Fruit fly (Drosophila melanogaster) whole organism, prepupa: Measurements from ENCODE around the gene slow.

Source experiments
- Blimp-1 ChIP-seq: fragments of 200-800 bp; sonication (Bioruptor generic); optimal IDR thresholded peaks from 3 replicates; lab custom pipeline; 2017; ENCODE audit warnings: missing biosample characterization, missing genetic modification characterization, mild to moderate bottlenecking, moderate library complexity, missing genetic modification reagents
- CG10631 ChIP-seq: fragments of 200-800 bp; sonication (Bioruptor generic); optimal IDR thresholded peaks from 2 replicates; lab custom pipeline; 2016; ENCODE audit warnings: missing biosample characterization, missing genetic modification characterization
- CG10669 ChIP-seq: fragments of 200-800 bp; sonication (Bioruptor generic); optimal IDR thresholded peaks from 3 replicates; lab custom pipeline; 2018; ENCODE audit warnings: missing biosample characterization, mild to moderate bottlenecking, missing genetic modification characterization, moderate library complexity
- CG11294 ChIP-seq: fragments of 200-800 bp; sonication (Bioruptor generic); IDR thresholded peaks from 2 replicates; pipeline ENCODE4 v1.3.6; 2022; ENCODE audit warnings: missing biosample characterization, missing genetic modification characterization
- CG15336 ChIP-seq: fragments of 200-800 bp; sonication (Bioruptor generic); IDR thresholded peaks from 2 replicates; pipeline ENCODE4 v1.3.6; 2022; ENCODE audit warnings: missing biosample characterization, missing genetic modification characterization
- CG1621 ChIP-seq: fragments of 200-800 bp; sonication (Bioruptor generic); optimal IDR thresholded peaks from 3 replicates; lab custom pipeline; 2018; ENCODE audit warnings: missing biosample characterization, mild to moderate bottlenecking, missing genetic modification characterization
- CG16779 ChIP-seq: fragments of 200-800 bp; sonication (Bioruptor generic); optimal IDR thresholded peaks from 3 replicates; lab custom pipeline; 2017; ENCODE audit warnings: missing biosample characterization, mild to moderate bottlenecking, missing genetic modification characterization
- CG3032 ChIP-seq: fragments of 200-800 bp; optimal IDR thresholded peaks from 2 replicates; lab custom pipeline; 2019; ENCODE audit warnings: missing biosample characterization, mild to moderate bottlenecking, missing genetic modification characterization, moderate library complexity
- CG31627 ChIP-seq: fragments of 200-800 bp; sonication (Bioruptor generic); optimal IDR thresholded peaks from 3 replicates; lab custom pipeline; 2016; ENCODE audit warnings: missing biosample characterization, missing genetic modification characterization
- CG32006 ChIP-seq: fragments of 200-800 bp; sonication (Bioruptor generic); optimal IDR thresholded peaks from 3 replicates; lab custom pipeline; 2017; ENCODE audit warnings: missing biosample characterization, mild to moderate bottlenecking, missing genetic modification characterization
- CG3919 ChIP-seq: fragments of 200-800 bp; sonication (Bioruptor generic); optimal IDR thresholded peaks from 3 replicates; lab custom pipeline; 2016; ENCODE audit warnings: missing biosample characterization, missing genetic modification characterization
- CG4318 ChIP-seq: fragments of 200-800 bp; sonication (Bioruptor generic); optimal IDR thresholded peaks from 3 replicates; lab custom pipeline; 2017; ENCODE audit warnings: missing biosample characterization, mild to moderate bottlenecking, missing genetic modification characterization
- CG6163 ChIP-seq: fragments of 200-800 bp; sonication (Bioruptor generic); IDR thresholded peaks from 3 replicates; pipeline ENCODE4 v1.3.6; 2022; ENCODE audit warnings: missing biosample characterization, missing genetic modification characterization
- CG6276 ChIP-seq: fragments of 200-800 bp; sonication (Bioruptor generic); optimal IDR thresholded peaks from 2 replicates; lab custom pipeline; 2017; ENCODE audit warnings: missing biosample characterization, mild to moderate bottlenecking, missing genetic modification characterization
- CG6792 ChIP-seq: fragments of 200-800 bp; sonication (Bioruptor generic); optimal IDR thresholded peaks from 3 replicates; lab custom pipeline; 2016; ENCODE audit warnings: missing biosample characterization, missing genetic modification characterization
- CG6808 ChIP-seq: fragments of 200-800 bp; sonication (Bioruptor generic); optimal IDR thresholded peaks from 3 replicates; lab custom pipeline; 2017; ENCODE audit warnings: missing biosample characterization, missing genetic modification characterization, mild to moderate bottlenecking, moderate library complexity, missing genetic modification reagents
- CG6854 ChIP-seq: fragments of 200-800 bp; sonication (Bioruptor generic); optimal IDR thresholded peaks from 2 replicates; lab custom pipeline; 2017; ENCODE audit warnings: missing biosample characterization, mild to moderate bottlenecking, missing genetic modification characterization
- CG7368 ChIP-seq: fragments of 200-800 bp; sonication (Bioruptor generic); optimal IDR thresholded peaks from 3 replicates; lab custom pipeline; 2016; ENCODE audit warnings: missing biosample characterization, missing genetic modification characterization
- CG8119 ChIP-seq: fragments of 200-800 bp; sonication (Bioruptor generic); IDR thresholded peaks from 3 replicates; pipeline ENCODE4 v1.3.6; 2022; ENCODE audit warnings: missing biosample characterization, missing genetic modification characterization
- CG8319 ChIP-seq: fragments of 200-800 bp; sonication (Bioruptor generic); optimal IDR thresholded peaks from 3 replicates; lab custom pipeline; 2016; ENCODE audit warnings: missing biosample characterization, missing genetic modification characterization
- CG8632 ChIP-seq: fragments of 200-800 bp; sonication (Bioruptor generic); optimal IDR thresholded peaks from 3 replicates; lab custom pipeline; 2016; ENCODE audit warnings: missing biosample characterization, missing genetic modification characterization
- CG9139 ChIP-seq: fragments of 200-800 bp; sonication (Bioruptor generic); optimal IDR thresholded peaks from 3 replicates; lab custom pipeline; 2017; ENCODE audit warnings: missing biosample characterization, mild to moderate bottlenecking, missing genetic modification characterization
- Eip75B ChIP-seq: fragments of 200-800 bp; sonication (Bioruptor generic); optimal IDR thresholded peaks from 3 replicates; lab custom pipeline; 2016; ENCODE audit warnings: missing biosample characterization, missing genetic modification characterization
- Eip78C ChIP-seq: fragments of 200-800 bp; sonication (Bioruptor generic); peaks from one replicate; lab custom pipeline; 2016; ENCODE audit warnings: missing biosample characterization, missing genetic modification characterization
- Eip93F ChIP-seq: fragments of 200-800 bp; sonication (Bioruptor generic); optimal IDR thresholded peaks from 2 replicates; lab custom pipeline; 2016; ENCODE audit warnings: missing biosample characterization, mild to moderate bottlenecking, missing genetic modification characterization
- Ets21C ChIP-seq: fragments of 200-800 bp; sonication (Bioruptor generic); optimal IDR thresholded peaks from 3 replicates; lab custom pipeline; 2016; ENCODE audit warnings: missing biosample characterization, missing genetic modification characterization
- Ets96B ChIP-seq: fragments of 200-800 bp; optimal IDR thresholded peaks from 2 replicates; lab custom pipeline; 2019; ENCODE audit warnings: missing biosample characterization, mild to moderate bottlenecking, missing genetic modification characterization, moderate library complexity
- Gug ChIP-seq: fragments of 200-800 bp; sonication (Bioruptor generic); IDR thresholded peaks from 2 replicates; pipeline ENCODE4 v1.3.6; 2022; ENCODE audit warnings: missing biosample characterization, missing genetic modification characterization
- Hr38 ChIP-seq: sonication (Bioruptor generic); optimal IDR thresholded peaks from 2 replicates; lab custom pipeline; 2016; ENCODE audit warnings: missing biosample characterization, missing genetic modification characterization
- Hr4 ChIP-seq: fragments of 200-800 bp; sonication (Bioruptor generic); optimal IDR thresholded peaks from 3 replicates; lab custom pipeline; 2016; ENCODE audit warnings: missing biosample characterization, missing genetic modification characterization
- Lpt ChIP-seq: fragments of 200-800 bp; sonication (Bioruptor generic); optimal IDR thresholded peaks from 3 replicates; lab custom pipeline; 2016; ENCODE audit warnings: missing biosample characterization, missing genetic modification characterization
- OdsH ChIP-seq: fragments of 200-800 bp; sonication (Bioruptor generic); optimal IDR thresholded peaks from 3 replicates; lab custom pipeline; 2016; ENCODE audit warnings: missing biosample characterization, missing genetic modification characterization
- Smox ChIP-seq: fragments of 200-800 bp; sonication (Bioruptor generic); optimal IDR thresholded peaks from 3 replicates; lab custom pipeline; 2016; ENCODE audit warnings: missing biosample characterization, missing genetic modification characterization
- Sox102F ChIP-seq: fragments of 200-800 bp; sonication (Bioruptor generic); optimal IDR thresholded peaks from 2 replicates; lab custom pipeline; 2016; ENCODE audit warnings: missing biosample characterization, mild to moderate bottlenecking, missing genetic modification characterization
- Sox14 ChIP-seq: fragments of 200-800 bp; sonication (Bioruptor generic); optimal IDR thresholded peaks from 3 replicates; lab custom pipeline; 2016; ENCODE audit warnings: missing biosample characterization, missing genetic modification characterization
- acj6 ChIP-seq: fragments of 200-800 bp; sonication (Bioruptor generic); optimal IDR thresholded peaks from 3 replicates; lab custom pipeline; 2016; ENCODE audit warnings: missing biosample characterization, missing genetic modification characterization
- cyc ChIP-seq: fragments of 200-800 bp; sonication (Bioruptor generic); optimal IDR thresholded peaks from 3 replicates; lab custom pipeline; 2016; ENCODE audit warnings: missing biosample characterization, missing genetic modification characterization
- dac ChIP-seq: fragments of 200-800 bp; sonication (Bioruptor generic); optimal IDR thresholded peaks from 2 replicates; lab custom pipeline; 2017; ENCODE audit warnings: missing biosample characterization, mild to moderate bottlenecking, missing genetic modification characterization
- dsx ChIP-seq: fragments of 200-800 bp; optimal IDR thresholded peaks from 3 replicates; lab custom pipeline; 2019; ENCODE audit warnings: missing biosample characterization, mild to moderate bottlenecking, missing genetic modification characterization, moderate library complexity; ENCODE audit not compliant: poor library complexity, severe bottlenecking
- eg ChIP-seq: fragments of 200-800 bp; sonication (Bioruptor generic); IDR thresholded peaks from 3 replicates; pipeline ENCODE4 v1.3.6; 2022; ENCODE audit warnings: missing biosample characterization, missing genetic modification characterization
- esn ChIP-seq: fragments of 200-800 bp; sonication (Bioruptor generic); optimal IDR thresholded peaks from 2 replicates; lab custom pipeline; 2016; ENCODE audit warnings: missing biosample characterization, mild to moderate bottlenecking, missing genetic modification characterization, moderate library complexity
- fd59A ChIP-seq: fragments of 200-800 bp; sonication (Bioruptor generic); optimal IDR thresholded peaks from 2 replicates; lab custom pipeline; 2017; ENCODE audit warnings: missing biosample characterization, mild to moderate bottlenecking, missing genetic modification characterization, missing genetic modification reagents
- fd85E ChIP-seq: fragments of 200-800 bp; sonication (Bioruptor generic); optimal IDR thresholded peaks from 3 replicates; lab custom pipeline; 2016; ENCODE audit warnings: missing biosample characterization, missing genetic modification characterization
- lz ChIP-seq: fragments of 200-800 bp; sonication (Bioruptor generic); optimal IDR thresholded peaks from 3 replicates; lab custom pipeline; 2016; ENCODE audit warnings: missing biosample characterization, missing genetic modification characterization
- net ChIP-seq: fragments of 200-800 bp; sonication (Bioruptor generic); optimal IDR thresholded peaks from 3 replicates; lab custom pipeline; 2016; ENCODE audit warnings: missing biosample characterization, missing genetic modification characterization
- pdm3 ChIP-seq: fragments of 200-800 bp; sonication (Bioruptor generic); optimal IDR thresholded peaks from 3 replicates; lab custom pipeline; 2016; ENCODE audit warnings: missing biosample characterization, missing genetic modification characterization
- salr ChIP-seq, 2 experiments: fragments of 200-800 bp; sonication (Bioruptor generic); optimal IDR thresholded peaks; 3 replicates each; lab custom pipeline; 2016 to 2018; ENCODE audit warnings: missing biosample characterization in 2 of 2, missing genetic modification characterization in 2 of 2, mild to moderate bottlenecking in 1 of 2
- spab ChIP-seq: fragments of 200-800 bp; sonication (Bioruptor generic); optimal IDR thresholded peaks from 2 replicates; lab custom pipeline; 2017; ENCODE audit warnings: missing biosample characterization, mild to moderate bottlenecking, missing genetic modification characterization, missing genetic modification reagents
- ss ChIP-seq, 2 experiments: fragments of 200-800 bp; sonication (Bioruptor generic); optimal IDR thresholded peaks; 2 replicates in 1 of 2; 3 replicates in 1 of 2; lab custom pipeline; 2017 to 2018; ENCODE audit warnings: mild to moderate bottlenecking in 2 of 2, missing biosample characterization in 2 of 2, missing genetic modification characterization in 2 of 2, moderate library complexity in 1 of 2
- svp ChIP-seq: fragments of 200-800 bp; sonication (Bioruptor generic); peaks from one replicate; lab custom pipeline; 2016; ENCODE audit warnings: missing biosample characterization, missing genetic modification characterization
- topi ChIP-seq: fragments of 200-800 bp; sonication (Bioruptor generic); optimal IDR thresholded peaks from 3 replicates; lab custom pipeline; 2016; ENCODE audit warnings: missing biosample characterization, missing genetic modification characterization
- vri ChIP-seq: fragments of 200-800 bp; sonication (Bioruptor generic); optimal IDR thresholded peaks from 3 replicates; lab custom pipeline; 2016; ENCODE audit warnings: missing biosample characterization, mild to moderate bottlenecking, missing genetic modification characterization

The slow gene

dm6 chr3L:4413800-4414446 is 29.7 kb downstream of the slow start:
- TF ChIP-seq fd85E (GFP tag; lab: Kevin White, UChicago) (no peak), eg (GFP tag; lab: Robert Waterston, UW) (no peak; the same call in 1 of the 3 replicates), CG11294 (no peak), Blimp-1 (no peak), CG8632 (GFP tag; lab: Kevin White, UChicago) (no peak), fd59A (GFP tag; lab: Kevin White, UChicago) (no peak), CG1621 (tag; lab: Kevin White, UChicago) (no peak), Eip78C (no peak), CG6854 (GFP tag; lab: Kevin White, UChicago) (no peak), Ets96B (no peak), ss (GFP tag; optimal IDR thresholded peaks at IDR 0.05; lab: Kevin White, UChicago) (no peak), Hr4 (GFP tag; lab: Kevin White, UChicago) (peak; percentile 18), CG6276 (GFP tag; lab: Kevin White, UChicago) (no peak), Gug (GFP tag; lab: Robert Waterston, UW) (peak; percentile 34; the same call in 1 of the 2 replicates), CG6808 (GFP tag; lab: Kevin White, UChicago) (no peak), net (GFP tag; lab: Kevin White, UChicago) (peak; percentile 25), CG9139 (no peak), CG3032 (tag; lab: Kevin White, UChicago) (no peak), salr (GFP tag; optimal IDR thresholded peaks at IDR 0.05; lab: Kevin White, UChicago) (no peak), OdsH (GFP tag; lab: Kevin White, UChicago) (no peak), CG8119 (GFP tag; lab: Robert Waterston, UW) (peak; percentile 13; the same call in 1 of the 3 replicates), svp (GFP tag; lab: Kevin White, UChicago) (no peak), lz (no peak), CG6163 (GFP tag; lab: Robert Waterston, UW) (peak; percentile 51; the same call in 2 of the 3 replicates), Eip75B (GFP tag; lab: Kevin White, UChicago) (no peak), CG7368 (GFP tag; lab: Kevin White, UChicago) (no peak), dsx (GFP tag; lab: Kevin White, UChicago) (no peak), spab (no peak), Ets21C (no peak), Eip93F (GFP tag; lab: Kevin White, UChicago) (no peak), esn (GFP tag; lab: Kevin White, UChicago) (no peak), acj6 (no peak), CG16779 (tag; lab: Kevin White, UChicago) (no peak), CG8319 (GFP tag; lab: Kevin White, UChicago) (no peak), CG32006 (peak; percentile 35), CG6792 (GFP tag; lab: Kevin White, UChicago) (no peak), CG10669 (GFP tag; lab: Kevin White, UChicago) (no peak), Smox (GFP tag; lab: Kevin White, UChicago) (no peak), Sox14 (no peak), CG3919 (GFP tag; lab: Kevin White, UChicago) (no peak), Sox102F (no peak), CG4318 (GFP tag; lab: Kevin White, UChicago) (no peak), Hr38 (GFP tag; lab: Kevin White, UChicago) (no peak), pdm3 (GFP tag; lab: Kevin White, UChicago) (no peak), topi (GFP tag; lab: Kevin White, UChicago) (no peak), CG31627 (GFP tag; lab: Kevin White, UChicago) (no peak), dac (GFP tag; lab: Kevin White, UChicago) (no peak), Lpt (GFP tag; lab: Kevin White, UChicago) (peak; percentile 20), CG15336 (peak; percentile 31), cyc (GFP tag; lab: Kevin White, UChicago) (no peak), CG10631 (GFP tag; lab: Kevin White, UChicago) (no peak), vri (GFP tag; lab: Kevin White, UChicago) (peak; percentile 9)
